Fruit fly (Drosophila melanogaster) S2 (cell line): ENCODE measurements around the gene CG17931.

Experiments used
- CG8478 ChIP-seq: fragments of >200 bp; optimal IDR thresholded peaks from 2 replicates; lab custom pipeline; 2018
- CTCF ChIP-seq, 2 experiments: fragments of >200 bp; optimal IDR thresholded peaks; 2 replicates each; lab custom pipeline; 2018

- no peak for TF ChIP-seq CG8478 (lab: Kevin White, UChicago)
- TF ChIP-seq CTCF (optimal IDR thresholded peaks at IDR 0.05; lab: Kevin White, UChicago) = peak; percentile 25 to 57
Measured at dm6 chr3R:16350400-16350799, 8.9 kb downstream of the CG17931 start.
